Worm (Caenorhabditis elegans): Measurements from ENCODE around the gene Y41D4B.1.

- TF ChIP-seq aly-2 (tag; optimal IDR thresholded peaks at IDR 0.05) (no peak), ceh-82 (tag; optimal IDR thresholded peaks at IDR 0.05) (no peak), nhr-77 (tag; optimal IDR thresholded peaks at IDR 0.05) (no peak), C04F5.9 (tag; optimal IDR thresholded peaks at IDR 0.05) (no peak), fkh-10 (GFP tag; optimal IDR thresholded peaks at IDR 0.05) (no peak)
These were observed 48.0 kb downstream of the Y41D4B.1 start, which contains the start of gene epic-2 for ce11 chrIV:1720474-1720873.
